Fruit fly (Drosophila melanogaster): ENCODE results near the gene CG6845.

DNA sequence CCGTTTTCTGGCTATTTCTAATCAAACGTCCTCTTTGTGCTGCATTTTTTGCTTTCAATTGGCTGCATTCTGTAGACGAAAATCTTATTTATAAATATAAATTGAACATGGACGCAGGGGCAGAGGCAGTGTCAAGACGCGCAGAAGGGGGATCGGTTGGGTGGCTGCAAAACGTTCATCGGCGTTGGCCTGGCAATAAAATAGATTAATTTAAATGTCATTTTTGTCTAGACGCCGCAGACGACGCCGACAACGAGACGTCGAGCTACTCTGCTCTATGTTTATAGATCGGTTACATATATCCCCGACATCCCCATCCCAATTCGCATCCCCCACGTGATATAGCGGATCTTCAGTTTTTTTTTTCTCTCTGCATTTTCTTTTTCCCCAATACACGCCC is 12.8 kb upstream of the CG6845 start:
- TF ChIP-seq CG8478 (optimal IDR thresholded peaks at IDR 0.05) (no peak), CTCF (optimal IDR thresholded peaks at IDR 0.05) (no peak)

Measured in S2 (cell line).